Worm (Caenorhabditis elegans) whole organism, mixed stage, embryonic: ENCODE measurements around the gene str-140.

Experiments
- M03D4.4 ChIP-seq: sonication (generic microtip); optimal IDR thresholded peaks from 2 replicates; lab custom pipeline; 2017; ENCODE audit warnings: mild to moderate bottlenecking, missing genetic modification characterization, missing compliant biosample characterization
- bed-3 ChIP-seq: fragments of 200-800 bp; sonication (Bioruptor generic); optimal IDR thresholded peaks from 3 replicates; lab custom pipeline; 2018; ENCODE audit warnings: mild to moderate bottlenecking, missing genetic modification characterization, moderate library complexity, missing compliant biosample characterization
- ceh-43 ChIP-seq: fragments of 200-800 bp; sonication (Bioruptor generic); optimal IDR thresholded peaks from 2 replicates; lab custom pipeline; 2018; ENCODE audit warnings: mild to moderate bottlenecking, missing genetic modification characterization, moderate library complexity, missing compliant biosample characterization
- ceh-83 ChIP-seq: fragments of 200-800 bp; sonication (Bioruptor generic); optimal IDR thresholded peaks from 2 replicates; lab custom pipeline; 2018; ENCODE audit warnings: mild to moderate bottlenecking, missing genetic modification characterization, missing compliant biosample characterization
- ces-1 ChIP-seq: fragments of 150-350 bp; optimal IDR thresholded peaks from 2 replicates; lab custom pipeline; 2014; ENCODE audit warnings: missing biosample characterization, missing genetic modification reagents, missing genetic modification characterization
- drap-1 ChIP-seq: fragments of 200-800 bp; sonication (Bioruptor generic); optimal IDR thresholded peaks from 3 replicates; lab custom pipeline; 2018; ENCODE audit warnings: mild to moderate bottlenecking, missing genetic modification characterization, missing compliant biosample characterization
- elt-1 ChIP-seq: sonication (generic microtip); optimal IDR thresholded peaks from 2 replicates; lab custom pipeline; 2017; ENCODE audit warnings: missing genetic modification characterization, mild to moderate bottlenecking, missing compliant biosample characterization, antibody characterized with exemption, moderate library complexity, borderline replicate concordance; ENCODE audit not compliant: insufficient read depth
- elt-3 ChIP-seq: fragments of 150-350 bp; optimal IDR thresholded peaks from 2 replicates; lab custom pipeline; 2014; ENCODE audit warnings: missing biosample characterization, missing genetic modification characterization
- ham-2 ChIP-seq: fragments of 200-800 bp; sonication (Bioruptor generic); optimal IDR thresholded peaks from 2 replicates; lab custom pipeline; 2018; ENCODE audit warnings: mild to moderate bottlenecking, missing genetic modification characterization, missing compliant biosample characterization
- lin-32 ChIP-seq: fragments of 200-800 bp; sonication (Bioruptor generic); optimal IDR thresholded peaks from 2 replicates; lab custom pipeline; 2018; ENCODE audit warnings: mild to moderate bottlenecking, missing genetic modification characterization, missing compliant biosample characterization
- lsy-2 ChIP-seq: fragments of 150-350 bp; optimal IDR thresholded peaks from 2 replicates; lab custom pipeline; 2014; ENCODE audit warnings: missing biosample characterization, missing genetic modification characterization
- mab-5 ChIP-seq: fragments of 150-350 bp; optimal IDR thresholded peaks from 2 replicates; lab custom pipeline; 2014; ENCODE audit warnings: missing biosample characterization, missing genetic modification characterization
- mep-1 ChIP-seq: fragments of 150-350 bp; optimal IDR thresholded peaks from 2 replicates; lab custom pipeline; 2017; ENCODE audit warnings: missing biosample characterization, missing genetic modification reagents, missing genetic modification characterization, inconsistent platforms
- mls-2 ChIP-seq: sonication (generic microtip); optimal IDR thresholded peaks from 2 replicates; lab custom pipeline; 2016; ENCODE audit warnings: mild to moderate bottlenecking, missing genetic modification characterization, moderate library complexity, missing compliant biosample characterization
- nhr-12 ChIP-seq: fragments of 150-350 bp; optimal IDR thresholded peaks from 2 replicates; lab custom pipeline; 2014; ENCODE audit warnings: missing biosample characterization, missing genetic modification characterization
- nhr-28 ChIP-seq: fragments of 150-350 bp; optimal IDR thresholded peaks from 2 replicates; lab custom pipeline; 2014; ENCODE audit warnings: missing biosample characterization, missing genetic modification characterization
- nhr-76 ChIP-seq: sonication (generic microtip); optimal IDR thresholded peaks from 2 replicates; lab custom pipeline; 2017; ENCODE audit warnings: missing biosample characterization, missing genetic modification characterization
- pha-4 ChIP-seq: fragments of 150-350 bp; optimal IDR thresholded peaks from 2 replicates; lab custom pipeline; 2018; ENCODE audit warnings: missing biosample characterization, missing genetic modification reagents, missing genetic modification characterization
- sem-2 ChIP-seq: fragments of 200-800 bp; sonication (Bioruptor generic); optimal IDR thresholded peaks from 2 replicates; lab custom pipeline; 2018; ENCODE audit warnings: mild to moderate bottlenecking, missing genetic modification characterization, missing compliant biosample characterization
- snpc-4 ChIP-seq: fragments of 150-350 bp; optimal IDR thresholded peaks from 2 replicates; lab custom pipeline; 2014; ENCODE audit warnings: missing biosample characterization, missing genetic modification characterization
- sptf-1 ChIP-seq: sonication (generic microtip); optimal IDR thresholded peaks from 2 replicates; lab custom pipeline; 2017; ENCODE audit warnings: mild to moderate bottlenecking, missing genetic modification characterization, moderate library complexity, missing compliant biosample characterization
- tbx-8 ChIP-seq: fragments of 200-800 bp; sonication (Bioruptor generic); optimal IDR thresholded peaks from 2 replicates; lab custom pipeline; 2018; ENCODE audit warnings: mild to moderate bottlenecking, missing genetic modification characterization, moderate library complexity, missing compliant biosample characterization
- unc-120 ChIP-seq: sonication (generic microtip); optimal IDR thresholded peaks from 2 replicates; lab custom pipeline; 2017; ENCODE audit warnings: missing genetic modification characterization, missing compliant biosample characterization; ENCODE audit not compliant: poor library complexity, severe bottlenecking
- unc-62 ChIP-seq: fragments of 150-350 bp; optimal IDR thresholded peaks from 2 replicates; lab custom pipeline; 2014; ENCODE audit warnings: missing biosample characterization, missing genetic modification reagents, missing genetic modification characterization
- zip-8 ChIP-seq: fragments of 150-350 bp; optimal IDR thresholded peaks from 2 replicates; lab custom pipeline; 2014; ENCODE audit warnings: missing biosample characterization, missing genetic modification characterization

str-140 gene

ce11 chrV:8026343-8026742 lies 41.4 kb downstream of the str-140 start, which contains the start of gene F43H9.4:
TSS of gene F43H9.4 (plus strand) at chrV:8026708.
- TF ChIP-seq ceh-83 (GFP tag; lab: Kevin White, UChicago) (no peak), sptf-1 (tag; lab: Kevin White, UChicago) (no peak), pha-4 (tag; lab: Kevin White, UChicago) (no peak), elt-1 (tag; lab: Kevin White, UChicago) (no peak), lin-32 (no peak)

ce11 chrV:8025259-8025658 lies 42.4 kb downstream of the str-140 start:
- TF ChIP-seq ceh-83 (GFP tag; lab: Kevin White, UChicago), result no peak
- no peak for TF ChIP-seq M03D4.4 (tag; lab: Kevin White, UChicago)
- no peak for TF ChIP-seq lsy-2 (tag; lab: Kevin White, UChicago)
- no peak for TF ChIP-seq lin-32
- TF ChIP-seq unc-120 (tag; lab: Kevin White, UChicago), result no peak
- no peak for TF ChIP-seq ham-2 (GFP tag; lab: Kevin White, UChicago)
- no peak for TF ChIP-seq nhr-76
- no peak for TF ChIP-seq nhr-28 (tag; lab: Kevin White, UChicago)
- no peak for TF ChIP-seq drap-1 (GFP tag; lab: Kevin White, UChicago)
- no peak for TF ChIP-seq snpc-4
- TF ChIP-seq nhr-12 (tag; lab: Kevin White, UChicago), result no peak
- TF ChIP-seq mep-1 (tag; lab: Kevin White, UChicago), result no peak

ce11 chrV:8024752-8025151 lies 42.9 kb downstream of the str-140 start, which contains the start of gene F43H9.3:
TSS of gene F43H9.3 (minus strand) at chrV:8024940.
- TF ChIP-seq lsy-2 (tag; lab: Kevin White, UChicago), result peak; percentile 85
- no peak for TF ChIP-seq ceh-83 (GFP tag; lab: Kevin White, UChicago)

DNA sequence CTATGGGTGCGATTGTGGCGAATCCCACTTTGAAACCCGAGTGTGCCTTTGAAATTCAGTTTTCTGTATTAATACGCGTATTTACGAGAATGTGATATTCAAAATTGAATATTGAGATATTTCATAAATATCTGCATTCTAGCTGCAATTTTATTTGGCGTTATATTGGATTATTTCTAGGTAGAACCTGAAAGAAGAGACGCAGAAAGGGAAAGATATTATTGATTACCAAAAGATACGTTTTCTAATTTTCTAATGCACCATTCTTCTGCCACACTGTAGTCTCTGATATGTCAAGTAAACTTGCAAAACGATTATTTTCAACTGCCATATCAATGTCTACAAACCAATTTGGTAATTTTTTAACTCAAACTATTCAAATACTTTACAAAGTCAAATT lies 45.7 kb downstream of the str-140 start, which contains the start of gene ech-3:
Gene ech-3, plus strand, starts transcription at position 178 of the 400 bp plus-strand sequence.
- TF ChIP-seq sem-2 (GFP tag; lab: Kevin White, UChicago) (no peak), mls-2 (tag; lab: Kevin White, UChicago) (no peak), elt-3 (tag; lab: Kevin White, UChicago) (no peak), sptf-1 (tag; lab: Kevin White, UChicago) (no peak), elt-1 (tag; lab: Kevin White, UChicago) (no peak), ces-1 (no peak), M03D4.4 (tag; lab: Kevin White, UChicago) (no peak), unc-62 (no peak), nhr-28 (tag; lab: Kevin White, UChicago) (no peak), nhr-12 (tag; lab: Kevin White, UChicago) (no peak), tbx-8 (no peak)

DNA sequence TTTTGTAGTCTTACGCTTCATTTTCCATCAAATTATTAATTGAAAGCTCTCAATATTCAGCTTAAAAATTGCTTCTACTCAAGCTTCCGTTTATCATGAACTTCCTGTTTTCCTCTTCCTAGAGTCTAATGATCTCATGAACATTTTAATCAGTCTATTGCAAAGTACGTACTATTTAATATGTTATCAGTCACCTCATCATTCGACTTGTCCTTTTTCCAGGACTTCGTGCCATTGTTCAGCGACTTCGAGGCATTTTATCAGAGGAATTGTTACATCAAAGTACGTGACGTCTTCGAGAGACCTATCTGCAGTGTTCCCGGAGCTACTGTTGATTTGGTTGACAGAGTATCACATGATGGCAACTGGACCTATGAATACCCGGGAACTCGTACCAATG lies 47.9 kb downstream of the str-140 start:
- no peak for TF ChIP-seq bed-3 (GFP tag; lab: Kevin White, UChicago)
- TF ChIP-seq mep-1 (tag; lab: Kevin White, UChicago), result no peak
- TF ChIP-seq mls-2 (tag; lab: Kevin White, UChicago), result no peak
- TF ChIP-seq unc-62, result no peak
- no peak for TF ChIP-seq nhr-28 (tag; lab: Kevin White, UChicago)
- TF ChIP-seq zip-8, result no peak
- TF ChIP-seq tbx-8, result no peak
- no peak for TF ChIP-seq drap-1 (GFP tag; lab: Kevin White, UChicago)
- no peak for TF ChIP-seq nhr-12 (tag; lab: Kevin White, UChicago)
- TF ChIP-seq elt-1 (tag; lab: Kevin White, UChicago), result no peak
- TF ChIP-seq sptf-1 (tag; lab: Kevin White, UChicago), result no peak

DNA sequence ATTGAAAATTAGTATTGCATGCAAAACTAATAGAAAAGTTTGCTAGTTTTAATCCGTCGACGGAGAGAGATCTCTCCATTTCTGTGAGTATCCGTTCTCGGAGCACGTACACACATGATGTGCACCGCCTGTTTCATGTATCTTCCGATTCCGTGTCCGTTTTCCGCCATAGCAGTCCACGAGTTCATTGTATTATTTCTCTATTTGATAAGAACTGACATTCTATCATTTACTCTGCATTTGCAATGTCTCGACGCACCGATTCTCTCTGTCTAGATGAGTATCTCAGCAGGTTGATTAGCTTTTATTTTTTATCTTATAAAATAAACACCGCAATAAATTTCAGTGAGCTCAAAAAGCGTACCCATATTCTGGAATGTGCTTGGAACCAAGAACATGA lies 48.8 kb downstream of the str-140 start:
- TF ChIP-seq lin-32, result no peak
- TF ChIP-seq ceh-43 (GFP tag; lab: Kevin White, UChicago), result no peak
- no peak for TF ChIP-seq M03D4.4 (tag; lab: Kevin White, UChicago)
- TF ChIP-seq ceh-83 (GFP tag; lab: Kevin White, UChicago), result no peak
- TF ChIP-seq, all 35 proteins: peak for 0

DNA sequence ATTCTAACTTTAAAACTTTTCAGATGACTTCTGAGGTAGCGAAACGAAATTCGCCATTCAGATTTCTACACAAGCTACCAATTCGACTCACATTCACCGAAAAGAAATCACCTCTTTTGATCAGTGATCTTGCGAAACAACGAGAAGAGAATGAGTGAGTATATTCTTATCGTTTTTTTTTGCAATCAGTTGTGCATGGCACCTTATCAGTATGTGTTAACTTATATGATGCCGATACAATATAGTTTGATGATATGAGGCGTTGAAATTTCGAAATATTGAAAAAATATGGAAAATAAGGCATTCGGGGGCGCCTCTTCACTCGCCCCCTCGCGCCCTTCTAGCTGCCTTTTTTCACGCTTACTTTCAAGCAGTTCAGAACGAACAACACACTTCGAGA lies 49.8 kb downstream of the str-140 start:
- TF ChIP-seq mab-5 (tag; lab: Kevin White, UChicago), result no peak
- TF ChIP-seq bed-3 (GFP tag; lab: Kevin White, UChicago), result no peak
- no peak for TF ChIP-seq ham-2 (GFP tag; lab: Kevin White, UChicago)
